Fruit fly (Drosophila melanogaster) whole organism, embryonic: ENCODE results near the gene Hmr.
A peak's percentile ranks its signal among the peaks of the same experiment; 100 is the strongest.
"Not testable (repeated sequence)": the region's sequence is repeated elsewhere in the genome, so short reads cannot be mapped to it uniquely, and the experiment has no call there.

Source experiments
- Adf1 ChIP-seq: fragments of 200-800 bp; sonication (Bioruptor generic); IDR thresholded peaks from 2 replicates; pipeline ENCODE4 v1.3.6; 2022; ENCODE audit warnings: missing biosample characterization, missing genetic modification characterization
- Atf3 ChIP-seq: fragments of 200-800 bp; sonication (Bioruptor generic); optimal IDR thresholded peaks from 3 replicates; lab custom pipeline; 2016; ENCODE audit warnings: missing biosample characterization, missing genetic modification characterization
- B-H2 ChIP-seq: fragments of 200-800 bp; sonication (Bioruptor generic); optimal IDR thresholded peaks from 2 replicates; lab custom pipeline; 2018; ENCODE audit warnings: missing biosample characterization, mild to moderate bottlenecking, missing genetic modification characterization
- CG10431 ChIP-seq: fragments of 200-800 bp; sonication (Bioruptor generic); optimal IDR thresholded peaks from 3 replicates; lab custom pipeline; 2018; ENCODE audit warnings: missing biosample characterization, mild to moderate bottlenecking, missing genetic modification characterization
- CG12155 ChIP-seq: fragments of 200-800 bp; sonication (Bioruptor generic); optimal IDR thresholded peaks from 3 replicates; lab custom pipeline; 2016; ENCODE audit warnings: missing biosample characterization, missing genetic modification characterization
- CG12391 ChIP-seq: fragments of 200-800 bp; sonication (Bioruptor generic); optimal IDR thresholded peaks from 3 replicates; lab custom pipeline; 2018; ENCODE audit warnings: missing biosample characterization, mild to moderate bottlenecking, missing genetic modification characterization, moderate library complexity
- CG13894 ChIP-seq: fragments of 200-800 bp; sonication (Bioruptor generic); optimal IDR thresholded peaks from 3 replicates; lab custom pipeline; 2018; ENCODE audit warnings: missing biosample characterization, mild to moderate bottlenecking, missing genetic modification characterization, moderate library complexity
- CG15514 ChIP-seq: fragments of 200-800 bp; sonication (Bioruptor generic); optimal IDR thresholded peaks from 3 replicates; lab custom pipeline; 2017; ENCODE audit warnings: missing biosample characterization, missing genetic modification characterization, mild to moderate bottlenecking, moderate library complexity, missing genetic modification reagents
- CG17912 ChIP-seq: fragments of 200-800 bp; sonication (Bioruptor generic); optimal IDR thresholded peaks from 2 replicates; lab custom pipeline; 2018; ENCODE audit warnings: missing biosample characterization, mild to moderate bottlenecking, missing genetic modification characterization
- CG2116 ChIP-seq: fragments of 200-800 bp; sonication (Bioruptor generic); optimal IDR thresholded peaks from 3 replicates; lab custom pipeline; 2018; ENCODE audit warnings: missing biosample characterization, mild to moderate bottlenecking, missing genetic modification characterization
- CG4617 ChIP-seq: fragments of 200-800 bp; sonication (Bioruptor generic); optimal IDR thresholded peaks from 3 replicates; lab custom pipeline; 2016; ENCODE audit warnings: missing biosample characterization, missing genetic modification characterization, borderline replicate concordance
- CG6689 ChIP-seq: fragments of 200-800 bp; sonication (Bioruptor generic); IDR thresholded peaks from 2 replicates; pipeline ENCODE4 v1.3.6; 2022; ENCODE audit warnings: missing biosample characterization, missing genetic modification characterization
- CG7928 ChIP-seq: fragments of 200-800 bp; sonication (Bioruptor generic); optimal IDR thresholded peaks from 2 replicates; lab custom pipeline; 2017; ENCODE audit warnings: missing biosample characterization, mild to moderate bottlenecking, missing genetic modification characterization
- CG8281 ChIP-seq: fragments of 200-800 bp; sonication (Bioruptor generic); optimal IDR thresholded peaks from 2 replicates; lab custom pipeline; 2018; ENCODE audit warnings: missing biosample characterization, mild to moderate bottlenecking, missing genetic modification characterization, moderate library complexity
- CTCF ChIP-seq: fragments of 200-800 bp; sonication (Bioruptor generic); optimal IDR thresholded peaks from 2 replicates; lab custom pipeline; 2017; ENCODE audit warnings: missing biosample characterization, mild to moderate bottlenecking, missing genetic modification characterization, moderate library complexity
- Deaf1 ChIP-seq: fragments of 200-800 bp; optimal IDR thresholded peaks from 3 replicates; lab custom pipeline; 2019; ENCODE audit warnings: missing biosample characterization, mild to moderate bottlenecking, missing genetic modification characterization, moderate library complexity
- Ets65A ChIP-seq: fragments of 200-800 bp; sonication (Bioruptor generic); peaks from one replicate; lab custom pipeline; 2016; ENCODE audit warnings: missing biosample characterization, missing genetic modification characterization
- Hey ChIP-seq: fragments of 200-800 bp; sonication (Bioruptor generic); optimal IDR thresholded peaks from 3 replicates; lab custom pipeline; 2018; ENCODE audit warnings: missing biosample characterization, mild to moderate bottlenecking, missing genetic modification characterization
- Hr51 ChIP-seq, 2 experiments: fragments of 200-800 bp; sonication (Bioruptor generic); optimal IDR thresholded peaks; 2 replicates in 1 of 2; 3 replicates in 1 of 2; lab custom pipeline; 2016 to 2018; ENCODE audit warnings: missing biosample characterization in 2 of 2, missing genetic modification characterization in 2 of 2, mild to moderate bottlenecking in 1 of 2, moderate library complexity in 1 of 2
- Hsf ChIP-seq: fragments of 200-800 bp; sonication (Bioruptor generic); optimal IDR thresholded peaks from 3 replicates; lab custom pipeline; 2016; ENCODE audit warnings: missing biosample characterization, missing genetic modification characterization
- Lim3 ChIP-seq: fragments of 200-800 bp; sonication (Bioruptor generic); IDR thresholded peaks from 2 replicates; pipeline ENCODE4 v1.3.6; 2022; ENCODE audit warnings: missing biosample characterization, missing genetic modification characterization
- Med ChIP-seq: fragments of 200-800 bp; sonication (Bioruptor generic); peaks from one replicate; lab custom pipeline; 2016; ENCODE audit warnings: missing biosample characterization, missing genetic modification characterization, mild to moderate bottlenecking, inconsistent platforms, moderate library complexity
- NC2α ChIP-seq: fragments of 200-800 bp; sonication (Bioruptor generic); optimal IDR thresholded peaks from 2 replicates; lab custom pipeline; 2016; ENCODE audit warnings: missing biosample characterization, missing genetic modification characterization
- NC2β ChIP-seq: fragments of 200-800 bp; sonication (Bioruptor generic); optimal IDR thresholded peaks from 2 replicates; lab custom pipeline; 2016; ENCODE audit warnings: missing biosample characterization, missing genetic modification characterization
- PHDP ChIP-seq: fragments of 200-800 bp; sonication (Bioruptor generic); optimal IDR thresholded peaks from 3 replicates; lab custom pipeline; 2018; ENCODE audit warnings: missing biosample characterization, mild to moderate bottlenecking, missing genetic modification characterization, moderate library complexity
- Trl ChIP-seq, 3 experiments: fragments of >200 bp in 2 of 3; fragments of 200-800 bp in 1 of 3; sonication (Bioruptor generic) in 1 of 3; optimal IDR thresholded peaks; 2 replicates in 1 of 3; 3 replicates in 2 of 3; lab custom pipeline; 2016 to 2017; ENCODE audit warnings: missing biosample characterization in 1 of 3, missing genetic modification characterization in 1 of 3
- bsh ChIP-seq, 2 experiments: fragments of 200-800 bp; sonication (Bioruptor generic); optimal IDR thresholded peaks; 2 replicates each; lab custom pipeline; 2017 to 2018; ENCODE audit warnings: mild to moderate bottlenecking in 2 of 2, missing biosample characterization in 2 of 2, missing genetic modification characterization in 2 of 2, moderate library complexity in 1 of 2
- chif ChIP-seq, 2 experiments: fragments of 200-800 bp; sonication (Bioruptor generic); optimal IDR thresholded peaks; 3 replicates each; lab custom pipeline; 2016; ENCODE audit warnings: missing biosample characterization in 2 of 2, missing genetic modification characterization in 2 of 2
- chinmo ChIP-seq: fragments of 200-800 bp; sonication (Bioruptor generic); IDR thresholded peaks from 4 replicates; pipeline ENCODE4 v1.3.6; 2022; ENCODE audit warnings: missing biosample characterization, missing genetic modification characterization; ENCODE audit not compliant: partially characterized antibody
- corto ChIP-seq: fragments of 200-800 bp; sonication (Bioruptor generic); optimal IDR thresholded peaks from 2 replicates; lab custom pipeline; 2016; ENCODE audit warnings: missing biosample characterization, mild to moderate bottlenecking, missing genetic modification characterization, moderate library complexity
- crol ChIP-seq: fragments of 200-800 bp; sonication (Bioruptor generic); IDR thresholded peaks from 2 replicates; pipeline ENCODE4 v1.3.6; 2022; ENCODE audit warnings: missing biosample characterization, missing genetic modification characterization
- crp ChIP-seq, 2 experiments: fragments of 200-800 bp; sonication (Bioruptor generic); optimal IDR thresholded peaks; 2 replicates in 1 of 2; 3 replicates in 1 of 2; lab custom pipeline; 2017; ENCODE audit warnings: missing biosample characterization in 2 of 2, missing genetic modification characterization in 2 of 2, mild to moderate bottlenecking in 1 of 2, moderate library complexity in 1 of 2
- ewg ChIP-seq: fragments of 200-800 bp; sonication (Bioruptor generic); optimal IDR thresholded peaks from 3 replicates; lab custom pipeline; 2017; ENCODE audit warnings: mild to moderate bottlenecking, missing biosample characterization, missing genetic modification reagents, missing genetic modification characterization
- gem ChIP-seq: fragments of 200-800 bp; sonication (Bioruptor generic); optimal IDR thresholded peaks from 2 replicates; lab custom pipeline; 2019; ENCODE audit warnings: missing biosample characterization, mild to moderate bottlenecking, missing genetic modification characterization, moderate library complexity
- hth ChIP-seq: fragments of >200 bp; optimal IDR thresholded peaks from 2 replicates; lab custom pipeline; 2017; ENCODE audit warnings: inconsistent platforms
- ken ChIP-seq: fragments of 200-800 bp; sonication (Bioruptor generic); IDR thresholded peaks from 3 replicates; pipeline ENCODE4 v1.3.6; 2022; ENCODE audit warnings: missing biosample characterization, missing genetic modification characterization
- nerfin-1 ChIP-seq: fragments of 200-800 bp; sonication (Bioruptor generic); optimal IDR thresholded peaks from 3 replicates; lab custom pipeline; 2019; ENCODE audit warnings: missing biosample characterization, mild to moderate bottlenecking, missing genetic modification characterization, moderate library complexity
- pzg ChIP-seq: fragments of 200-800 bp; sonication (Bioruptor generic); optimal IDR thresholded peaks from 3 replicates; lab custom pipeline; 2018; ENCODE audit warnings: missing biosample characterization, mild to moderate bottlenecking, missing genetic modification characterization, moderate library complexity
- seq ChIP-seq: fragments of 200-800 bp; sonication (Bioruptor generic); IDR thresholded peaks from 2 replicates; pipeline ENCODE4 v1.3.6; 2022; ENCODE audit warnings: missing biosample characterization, missing genetic modification characterization
- stwl ChIP-seq: fragments of 200-800 bp; sonication (Bioruptor generic); optimal IDR thresholded peaks from 3 replicates; lab custom pipeline; 2018; ENCODE audit warnings: missing biosample characterization, mild to moderate bottlenecking, missing genetic modification characterization, moderate library complexity
- tna ChIP-seq: fragments of 200-800 bp; sonication (Bioruptor generic); IDR thresholded peaks from 2 replicates; pipeline ENCODE4 v1.3.6; 2022; ENCODE audit warnings: missing biosample characterization, missing genetic modification characterization; ENCODE audit not compliant: partially characterized antibody
- wek ChIP-seq: fragments of 200-800 bp; sonication (Bioruptor generic); optimal IDR thresholded peaks from 3 replicates; lab custom pipeline; 2018; ENCODE audit warnings: missing biosample characterization, mild to moderate bottlenecking, missing genetic modification characterization, moderate library complexity
- zf30C ChIP-seq: fragments of 200-800 bp; sonication (Bioruptor generic); optimal IDR thresholded peaks from 3 replicates; lab custom pipeline; 2018; ENCODE audit warnings: missing biosample characterization, mild to moderate bottlenecking, missing genetic modification characterization

Gene Hmr

DNA sequence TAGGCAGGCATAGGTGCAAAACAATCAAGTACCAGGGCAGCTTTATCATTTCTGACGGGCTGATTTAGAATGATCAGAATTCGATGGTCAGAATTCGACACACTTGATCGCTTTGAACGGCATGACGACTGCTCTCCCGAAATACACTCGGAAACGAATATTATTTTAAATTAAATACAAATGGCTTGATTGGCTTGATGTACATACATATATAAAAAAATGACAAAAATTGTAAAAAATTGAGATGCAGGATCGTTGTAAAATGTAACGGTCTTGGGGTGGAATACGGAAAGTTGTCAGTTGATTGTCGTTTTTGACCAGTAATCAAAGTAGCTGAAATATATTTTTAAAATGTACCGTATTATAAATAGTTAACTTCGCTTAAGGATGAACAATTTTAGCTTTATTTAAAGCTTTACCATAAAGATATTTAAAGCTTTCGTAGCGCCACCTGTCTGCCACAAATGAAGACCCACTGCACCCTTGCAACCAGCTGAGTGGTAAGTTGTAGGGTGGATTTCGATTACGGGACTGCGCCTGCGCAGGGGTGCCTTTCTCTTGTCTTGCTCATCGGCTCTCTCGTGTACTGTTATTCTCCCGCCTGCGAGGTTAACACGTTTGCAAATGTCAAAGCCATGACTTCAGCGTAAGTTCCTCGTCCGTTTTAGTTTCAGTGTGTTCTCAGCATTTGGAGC is 31.6 kb upstream of the Hmr start, which contains the start of the genes CG9806 and X11Lbeta:
Gene CG9806 (minus strand): TSS at position 51 of the 695 bp plus-strand sequence.
Gene X11Lbeta (plus strand): TSS at position 676 of the 695 bp plus-strand sequence.
- peak; percentile 26 to 39 for TF ChIP-seq Trl (optimal IDR thresholded peaks at IDR 0.05; lab: Kevin White, UChicago)
- TF ChIP-seq Trl (GFP tag; optimal IDR thresholded peaks at IDR 0.05; lab: Kevin White, UChicago): no peak
- TF ChIP-seq CG17912: no peak
- peak; percentile 26 for TF ChIP-seq CG2116 (GFP tag; lab: Kevin White, UChicago)
- TF ChIP-seq Hsf (GFP tag; lab: Kevin White, UChicago): no peak
- peak; percentile 0 for TF ChIP-seq zf30C
- no peak for TF ChIP-seq CG8281 (tag; lab: Kevin White, UChicago)
- TF ChIP-seq NC2β (GFP tag; lab: Kevin White, UChicago): no peak
- no peak for TF ChIP-seq bsh (GFP tag; optimal IDR thresholded peaks at IDR 0.05; lab: Kevin White, UChicago)
- TF ChIP-seq ewg (GFP tag; lab: Kevin White, UChicago): peak; percentile 93
- TF ChIP-seq Atf3 (GFP tag; lab: Kevin White, UChicago): no peak
- TF ChIP-seq pzg (GFP tag; lab: Kevin White, UChicago): peak; percentile 14
- TF ChIP-seq CTCF (GFP tag; lab: Kevin White, UChicago): peak; percentile 88
- peak in 1 of 2 experiments; percentile 54 for TF ChIP-seq crp (GFP tag; optimal IDR thresholded peaks at IDR 0.05; lab: Kevin White, UChicago)
- no peak for TF ChIP-seq chif (GFP tag; optimal IDR thresholded peaks at IDR 0.05; lab: Kevin White, UChicago)
- TF ChIP-seq Ets65A (GFP tag; lab: Kevin White, UChicago): peak; percentile 27
- peak; percentile 3 for TF ChIP-seq Deaf1 (tag; lab: Kevin White, UChicago)
- peak; percentile 64; the same call in 1 of the 2 replicates for TF ChIP-seq seq
- no peak for TF ChIP-seq CG4617 (GFP tag; lab: Kevin White, UChicago)
- TF ChIP-seq PHDP (tag; lab: Kevin White, UChicago): no peak
- TF ChIP-seq gem (tag; lab: Kevin White, UChicago): no peak
- TF ChIP-seq ken (GFP tag; lab: Robert Waterston, UW): no peak
- TF ChIP-seq CG12391 (tag; lab: Kevin White, UChicago): no peak
- TF ChIP-seq Med: peak; percentile 31
- TF ChIP-seq, all 482 proteins: peak for 11

DNA sequence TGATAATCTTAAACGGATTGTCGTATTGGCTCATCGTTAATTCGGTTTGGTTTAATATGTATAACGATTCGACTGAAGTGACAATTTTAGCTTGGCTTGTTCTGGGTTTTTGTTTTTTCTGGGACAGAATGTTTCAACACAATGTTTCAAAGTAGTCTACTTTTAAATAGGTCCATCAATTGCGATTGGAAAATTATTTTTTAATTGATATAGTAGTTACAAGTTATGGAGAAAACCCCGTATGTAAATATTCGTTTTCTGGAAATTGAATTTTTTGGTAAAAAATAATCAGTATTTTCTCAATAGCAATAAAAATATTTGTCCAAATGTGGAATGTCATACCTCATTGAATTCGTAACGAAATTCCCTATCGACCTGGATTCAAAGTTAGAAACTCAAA is 27.5 kb upstream of the Hmr start, which contains the start of gene Rab9Db:
Gene Rab9Db (minus strand): TSS at position 101 of the 400 bp plus-strand sequence.
- not testable (repeated sequence) for TF ChIP-seq CG15514 (GFP tag; lab: Kevin White, UChicago); corto; Hey

DNA sequence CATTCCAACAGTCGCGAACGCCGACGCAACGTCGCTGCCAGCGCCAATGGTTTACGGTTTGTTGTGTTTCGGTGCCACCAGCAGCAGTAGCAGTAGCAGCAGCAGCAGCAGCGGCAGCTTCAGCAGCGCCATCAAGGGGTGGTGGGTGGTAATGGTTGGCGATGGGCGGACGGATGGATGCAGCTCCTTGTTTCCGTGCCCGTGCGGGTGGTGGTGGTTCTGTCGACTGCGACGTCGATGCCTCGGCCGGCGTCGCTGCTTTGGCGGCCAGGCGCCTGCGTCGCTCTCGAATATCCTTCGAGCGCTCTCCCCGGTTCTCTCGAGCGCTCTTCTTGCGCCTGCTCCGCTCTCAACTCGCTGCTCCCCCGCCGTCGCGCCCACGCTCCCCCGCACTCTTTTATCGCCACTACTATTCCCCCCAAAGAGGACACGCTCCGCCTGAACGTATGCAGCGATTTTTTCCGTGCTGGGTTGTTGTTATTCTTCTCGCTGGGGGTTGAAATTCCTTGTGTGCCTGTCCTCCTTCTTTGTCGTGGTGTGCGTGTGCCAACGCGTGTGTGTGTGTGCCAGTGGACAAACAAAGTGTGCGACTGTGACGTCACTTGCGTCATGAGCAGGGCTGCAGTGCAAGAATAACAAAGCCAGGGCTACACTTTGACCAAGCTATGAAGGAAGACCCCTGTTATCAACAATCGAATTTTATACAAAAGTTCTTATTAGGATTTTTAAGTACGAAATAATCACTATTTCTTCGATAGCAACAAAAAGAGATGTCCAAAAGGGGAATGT is 25.7 kb upstream of the Hmr start:
- TF ChIP-seq stwl (tag; lab: Kevin White, UChicago) (peak; percentile 13), crol (GFP tag; lab: Robert Waterston, UW) (peak; percentile 88), ewg (GFP tag; lab: Kevin White, UChicago) (peak; percentile 95), Hr51 (GFP tag; optimal IDR thresholded peaks at IDR 0.05; lab: Kevin White, UChicago) (no peak), Lim3 (GFP tag; lab: Robert Waterston, UW) (no peak), Hey (peak; percentile 57), pzg (GFP tag; lab: Kevin White, UChicago) (peak; percentile 18), nerfin-1 (tag; lab: Kevin White, UChicago) (peak; percentile 9), B-H2 (GFP tag; lab: Kevin White, UChicago) (peak; percentile 31), Adf1 (GFP tag; lab: Robert Waterston, UW) (peak; percentile 95), NC2α (GFP tag; lab: Kevin White, UChicago) (no peak), tna (GFP tag; lab: Robert Waterston, UW) (no peak), CG7928 (GFP tag; lab: Kevin White, UChicago) (peak; percentile 82), hth (lab: Kevin White, UChicago) (no peak), CG13894 (tag; lab: Kevin White, UChicago) (peak; percentile 60), wek (GFP tag; lab: Kevin White, UChicago) (peak; percentile 44), chinmo (GFP tag; lab: Robert Waterston, UW) (0 out of 4 replicates have a peak, but pooled peaks have one; percentile 48), CG12155 (peak; percentile 61), CG6689 (GFP tag; lab: Robert Waterston, UW) (peak; percentile 38; the same call in 1 of the 2 replicates), CG10431 (GFP tag; lab: Kevin White, UChicago) (no peak)
